Worm (Caenorhabditis elegans): Measurements from ENCODE around the gene polq-1.

polq-1 gene

ce11 chrIII:5743084-5743483, 59.9 kb downstream of the polq-1 start, which contains the start of gene B0244.15:
Gene B0244.15 (plus strand): TSS chrIII:5743384.
- TF ChIP-seq klf-2 (GFP tag; conservative IDR thresholded peaks at IDR 0.05): no peak
